Worm (Caenorhabditis elegans) whole organism, L4/young adult: Measurements from ENCODE around the gene F57E7.4.

Source experiments
- W03F9.2 ChIP-seq: fragments of 150-350 bp; optimal IDR thresholded peaks from 2 replicates; lab custom pipeline; 2014; ENCODE audit warnings: missing biosample characterization, missing genetic modification characterization
- dao-5 ChIP-seq: sonication (generic microtip); optimal IDR thresholded peaks from 2 replicates; lab custom pipeline; 2016; ENCODE audit warnings: missing genotype, missing genetic modification characterization, moderate library complexity, missing compliant biosample characterization
- him-1 ChIP-seq: sonication (generic microtip); optimal IDR thresholded peaks from 2 replicates; lab custom pipeline; 2016; ENCODE audit warnings: missing genotype, missing genetic modification reagents, missing genetic modification characterization, missing compliant biosample characterization

- TF ChIP-seq W03F9.2 (tag; lab: Kevin White, UChicago) (no peak), him-1 (no peak), dao-5 (tag; lab: Kevin White, UChicago) (no peak)
Measured at ce11 chrV:16488172-16488571, 7.4 kb upstream of the F57E7.4 start, which contains the start of gene sqst-4.
